Worm (Caenorhabditis elegans) whole organism, dauer: ENCODE results near the gene fbxb-50.
"Not testable (repeated sequence)": the region's sequence is repeated elsewhere in the genome, so short reads cannot be mapped to it uniquely, and the experiment has no call there.

ENCODE experiments used
- unc-62 ChIP-seq: sonication (generic microtip); optimal IDR thresholded peaks from 2 replicates; lab custom pipeline; 2017; ENCODE audit warnings: missing biosample characterization, missing genetic modification reagents, missing genetic modification characterization

Gene fbxb-50

DNA sequence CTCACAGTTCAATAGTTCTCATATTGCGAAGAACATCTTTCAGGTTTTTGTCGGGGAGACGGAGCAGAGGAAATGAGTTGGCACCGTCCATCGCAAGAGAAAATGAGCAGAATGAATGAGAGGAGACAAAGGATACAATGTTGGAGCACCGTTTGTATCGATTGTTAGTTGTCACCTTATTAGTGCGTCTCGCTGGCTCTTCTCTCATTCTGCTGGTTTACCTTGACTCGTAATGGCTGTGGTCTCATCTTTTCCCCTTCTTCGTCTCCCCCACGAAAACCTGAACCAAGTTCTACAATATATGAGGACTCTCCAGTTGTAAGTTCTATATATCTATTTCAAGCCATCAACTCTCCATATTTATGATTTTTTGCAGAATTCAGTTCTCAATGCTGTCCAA lies at the start of gene fbxb-50, which contains the start of gene fbxb-54:
TSS of gene fbxb-50 (plus strand) at position 227 of the 400 bp plus-strand sequence.
TSS of gene fbxb-54 (minus strand) at position 101 of the 400 bp plus-strand sequence.
- not testable (repeated sequence) for TF ChIP-seq unc-62 (GFP tag; lab: Kevin White, UChicago)

DNA sequence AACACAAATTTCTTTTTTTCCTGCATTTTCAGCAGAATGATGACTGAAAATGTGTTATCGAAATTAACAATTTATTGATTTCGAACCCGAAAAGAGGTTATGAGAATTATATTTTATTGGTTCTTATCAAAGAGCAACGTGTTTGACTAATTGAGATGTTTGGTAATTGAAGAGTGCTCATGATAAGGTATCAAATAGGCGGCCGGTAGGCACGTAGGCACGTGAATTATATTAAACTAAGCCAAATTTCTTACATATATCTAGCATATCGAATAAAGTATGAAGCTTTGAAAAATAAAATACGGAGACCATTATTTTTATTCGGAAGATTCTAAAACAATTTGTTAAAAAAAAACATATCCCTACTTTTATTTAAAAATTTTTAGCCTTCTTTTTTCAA lies 38.9 kb upstream of the fbxb-50 start, which contains the start of gene math-45:
TSS of gene math-45 (minus strand) at position 101 of the 400 bp plus-strand sequence.
- TF ChIP-seq unc-62 (GFP tag; lab: Kevin White, UChicago): no peak

DNA sequence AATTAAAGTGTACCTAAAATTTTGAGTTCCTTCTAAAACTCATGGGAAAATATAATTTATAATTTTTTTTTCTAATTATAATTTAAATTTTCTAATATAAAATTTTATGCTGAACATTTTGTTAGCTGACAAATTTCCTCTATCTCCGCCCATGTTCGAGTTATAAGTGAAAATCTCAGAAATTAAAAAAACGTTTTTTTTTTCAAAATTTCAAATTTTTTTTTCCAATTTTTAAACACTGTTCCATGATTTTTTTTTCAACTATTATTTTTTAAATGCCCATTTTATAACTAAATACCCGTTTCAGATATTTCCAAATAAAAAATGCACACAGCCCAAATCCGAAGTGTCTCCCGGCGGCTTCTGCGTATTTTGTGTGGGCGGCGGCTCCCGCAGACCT lies 37.3 kb upstream of the fbxb-50 start, which contains the start of gene Y51H7BR.8:
TSS of gene Y51H7BR.8 (plus strand) at position 301 of the 400 bp plus-strand sequence.
- no peak for TF ChIP-seq unc-62 (GFP tag; lab: Kevin White, UChicago)

DNA sequence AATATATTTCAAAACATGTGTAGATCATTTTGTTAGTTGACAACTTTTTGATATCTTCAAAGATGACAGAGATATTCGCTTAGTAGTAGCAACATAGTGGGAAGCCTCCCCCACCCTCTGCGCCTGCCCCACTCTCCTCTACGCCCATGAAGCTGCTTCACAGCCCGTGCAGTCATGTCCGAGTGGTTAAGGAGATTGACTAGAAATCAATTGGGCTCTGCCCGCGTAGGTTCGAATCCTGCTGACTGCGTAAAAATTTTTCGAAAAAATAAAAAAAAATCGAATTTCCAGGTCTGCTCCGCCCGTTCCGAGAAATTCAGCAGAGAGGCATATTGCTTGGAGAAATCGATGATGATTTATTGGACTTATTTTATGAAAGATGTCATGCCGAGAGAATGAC lies 36.4 kb upstream of the fbxb-50 start:
- no peak for TF ChIP-seq unc-62 (GFP tag; lab: Kevin White, UChicago)

DNA sequence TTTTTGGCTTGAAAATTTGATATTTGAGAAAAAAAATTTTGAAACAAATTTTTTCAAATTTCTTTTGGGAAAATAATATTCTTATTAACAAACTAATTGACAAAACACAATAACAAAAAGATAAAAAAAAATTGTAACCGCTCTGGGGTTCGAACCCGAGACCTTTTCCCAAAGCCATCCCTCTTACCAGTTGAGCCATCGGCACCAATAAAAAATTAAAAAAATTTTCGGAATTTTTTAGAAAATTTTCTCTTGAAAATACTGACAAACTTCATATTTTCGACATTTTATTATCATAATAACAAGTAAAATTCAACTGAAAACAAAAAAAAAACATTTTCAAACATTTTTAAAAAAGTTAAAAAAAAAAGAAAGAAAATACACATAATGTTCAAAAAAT lies 34.3 kb upstream of the fbxb-50 start:
- no peak for TF ChIP-seq unc-62 (GFP tag; lab: Kevin White, UChicago)

DNA sequence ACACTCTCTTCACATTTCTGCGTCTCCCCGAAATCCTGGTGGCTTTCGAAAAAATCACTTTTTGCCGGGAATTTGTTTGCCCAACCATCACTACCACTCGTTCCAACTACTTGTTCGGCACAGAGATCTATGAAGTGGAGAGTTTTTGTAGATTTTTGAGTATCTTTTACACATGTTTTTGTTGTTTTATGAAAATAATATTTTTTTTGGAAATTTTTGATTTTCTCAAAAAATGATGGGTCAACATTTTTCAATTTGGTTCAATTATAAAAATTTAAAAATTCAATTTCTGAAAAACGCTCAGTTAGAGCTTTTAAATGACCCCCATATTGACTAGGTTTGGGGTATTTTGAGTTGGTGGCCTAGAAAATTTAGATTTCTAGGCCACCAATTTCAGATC lies 30.7 kb upstream of the fbxb-50 start, which contains the start of gene Y51H7BR.7:
TSS of gene Y51H7BR.7 (minus strand) at position 101 of the 400 bp plus-strand sequence.
- TF ChIP-seq unc-62 (GFP tag; lab: Kevin White, UChicago): no peak

DNA sequence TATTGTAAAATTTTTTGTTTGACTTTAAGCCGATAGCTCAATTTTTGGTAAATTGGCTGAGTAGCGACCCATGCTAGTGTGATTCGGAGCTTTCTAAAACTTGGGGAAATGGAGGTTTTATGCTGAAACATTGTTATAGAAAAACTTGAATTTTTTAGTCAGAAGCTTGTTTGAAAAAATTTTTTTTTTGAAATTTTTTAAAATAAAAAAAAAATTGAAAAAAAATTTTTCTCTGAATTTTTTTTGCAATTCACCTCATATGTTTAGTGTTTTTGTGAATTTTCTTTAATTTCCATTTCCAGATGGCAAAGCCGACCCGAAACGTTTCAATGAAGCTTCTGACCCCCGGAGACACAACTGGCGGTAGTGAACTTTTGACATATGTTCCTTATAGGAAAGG lies 27.2 kb upstream of the fbxb-50 start, which contains the start of gene Y51H7BR.4:
TSS of gene Y51H7BR.4 (plus strand) at position 301 of the 400 bp plus-strand sequence.
- no peak for TF ChIP-seq unc-62 (GFP tag; lab: Kevin White, UChicago)

DNA sequence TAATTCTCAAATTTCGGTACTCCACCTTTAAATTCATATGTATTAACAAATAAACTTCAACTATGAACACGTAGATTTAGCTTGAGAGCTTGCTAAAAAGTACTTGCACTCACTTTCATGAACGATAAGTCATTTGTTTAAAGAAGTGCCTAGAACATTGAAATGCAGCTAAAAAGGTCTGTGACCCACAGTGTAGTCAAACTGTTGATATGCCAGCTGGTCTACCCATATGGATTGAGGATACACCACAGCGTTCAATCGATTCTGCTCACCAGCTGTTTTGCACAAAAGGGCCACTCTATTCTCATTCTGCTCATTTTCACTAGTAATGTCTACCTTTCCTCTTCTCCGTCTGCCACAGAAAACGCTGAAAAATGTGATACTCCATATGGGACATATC lies 20.3 kb upstream of the fbxb-50 start, which contains the start of gene fbxb-43:
TSS of gene fbxb-43 (plus strand) at position 301 of the 400 bp plus-strand sequence.
- no peak for TF ChIP-seq unc-62 (GFP tag; lab: Kevin White, UChicago)

DNA sequence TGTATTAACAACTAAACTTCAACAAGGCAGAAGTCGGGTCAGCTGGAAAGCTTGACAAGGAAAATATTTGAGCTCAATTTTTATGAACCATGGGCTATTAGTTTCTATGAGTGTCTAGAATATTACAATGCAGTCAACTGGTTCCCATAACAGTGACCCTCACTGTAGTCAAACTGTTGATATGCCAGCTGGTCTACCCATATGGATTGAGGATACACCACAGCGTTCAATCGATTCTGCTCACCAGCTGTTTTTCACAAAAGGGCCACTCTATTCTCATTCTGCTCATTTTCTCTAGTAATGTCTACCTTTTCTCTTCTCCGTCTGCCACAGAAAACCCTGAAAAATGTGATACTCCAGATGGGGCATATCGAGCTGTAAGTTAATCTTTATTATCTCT lies 18.9 kb upstream of the fbxb-50 start, which contains the start of gene fbxb-42:
TSS of gene fbxb-42 (plus strand) at position 301 of the 400 bp plus-strand sequence.
- no peak for TF ChIP-seq unc-62 (GFP tag; lab: Kevin White, UChicago)

DNA sequence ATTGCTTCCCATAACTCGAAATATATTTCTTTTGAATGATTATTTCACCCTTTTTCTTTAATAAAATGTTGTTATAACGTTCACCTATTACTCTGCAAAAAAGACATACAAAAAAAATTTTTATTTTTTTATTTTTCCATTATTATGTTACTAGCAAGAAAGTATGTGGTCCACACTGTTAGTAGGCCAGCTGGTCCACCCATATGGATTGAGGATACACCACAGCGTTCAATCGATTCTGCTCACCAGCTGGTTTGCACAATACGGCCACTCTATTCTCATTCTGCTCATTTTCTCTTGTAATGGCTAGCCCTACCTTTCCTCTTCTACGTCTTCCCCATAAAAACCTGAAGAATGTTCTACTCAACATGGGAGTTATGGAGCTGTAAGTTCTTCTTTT lies 17.7 kb upstream of the fbxb-50 start, which contains the start of gene fbxb-44:
TSS of gene fbxb-44 (plus strand) at position 301 of the 400 bp plus-strand sequence.
- no peak for TF ChIP-seq unc-62 (GFP tag; lab: Kevin White, UChicago)

DNA sequence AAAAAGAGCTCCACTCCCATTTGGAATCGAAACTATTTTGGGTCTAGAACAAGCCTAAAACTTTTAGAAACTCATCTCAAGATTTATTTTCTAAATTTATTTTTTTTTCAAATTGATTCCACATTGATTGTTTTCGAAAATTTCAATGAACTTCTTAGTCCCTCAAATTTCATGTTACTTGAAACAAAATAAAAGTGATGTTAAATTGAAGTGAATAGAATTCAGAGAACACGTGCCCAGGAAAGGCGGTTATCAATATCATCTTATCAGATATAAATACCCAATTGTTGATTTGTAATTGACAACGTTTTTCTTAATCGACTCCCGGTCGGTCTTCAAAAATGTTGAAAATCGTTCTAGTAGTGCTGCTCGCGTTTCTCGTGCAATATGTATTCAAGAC lies 15.6 kb upstream of the fbxb-50 start, which contains the start of gene poml-4:
TSS of gene poml-4 (plus strand) at position 301 of the 400 bp plus-strand sequence.
- TF ChIP-seq unc-62 (GFP tag; lab: Kevin White, UChicago): not testable (repeated sequence)

DNA sequence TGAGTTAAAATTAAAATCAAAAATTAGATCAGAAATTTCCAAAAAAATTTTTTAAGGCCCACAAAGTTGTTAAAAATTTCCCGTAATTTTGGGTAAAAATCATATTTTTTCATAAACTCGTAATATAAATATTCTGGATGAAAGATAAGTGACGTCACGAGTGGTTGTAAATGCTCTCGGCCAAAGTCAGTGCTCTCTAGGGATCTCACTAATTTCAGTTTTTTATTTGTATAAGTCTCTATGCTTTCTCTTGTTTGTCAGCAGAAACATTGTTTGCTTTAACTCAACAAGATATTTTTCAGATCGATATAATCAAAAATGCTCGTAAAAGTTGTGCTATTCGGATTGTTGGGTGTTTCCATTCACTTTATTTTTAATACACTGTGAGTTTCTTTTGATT lies 13.1 kb upstream of the fbxb-50 start, which contains the start of gene K05F6.4:
TSS of gene K05F6.4 (plus strand) at position 301 of the 400 bp plus-strand sequence.
- not testable (repeated sequence) for TF ChIP-seq unc-62 (GFP tag; lab: Kevin White, UChicago)

DNA sequence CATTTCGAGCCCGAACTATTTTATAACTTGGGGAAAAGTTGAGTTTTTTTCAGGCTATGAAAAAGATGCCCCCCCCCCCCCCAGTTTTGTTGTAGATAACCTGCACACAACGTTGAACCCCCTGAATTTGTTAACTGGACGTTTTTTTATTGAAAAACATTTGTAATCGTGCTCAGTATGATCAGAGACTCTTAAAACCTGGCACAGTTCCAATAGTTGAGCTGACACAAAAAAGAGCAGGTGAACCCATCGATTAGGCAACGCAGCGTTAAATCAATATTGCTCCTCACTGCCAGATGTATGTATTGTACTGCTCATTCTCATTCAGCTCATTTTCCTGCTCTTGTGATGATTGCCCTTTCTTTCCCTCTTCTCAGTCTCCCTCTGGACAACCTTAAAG lies 10.6 kb upstream of the fbxb-50 start, which contains the start of gene K05F6.12:
TSS of gene K05F6.12 (plus strand) at position 301 of the 400 bp plus-strand sequence.
- TF ChIP-seq unc-62 (GFP tag; lab: Kevin White, UChicago): no peak

DNA sequence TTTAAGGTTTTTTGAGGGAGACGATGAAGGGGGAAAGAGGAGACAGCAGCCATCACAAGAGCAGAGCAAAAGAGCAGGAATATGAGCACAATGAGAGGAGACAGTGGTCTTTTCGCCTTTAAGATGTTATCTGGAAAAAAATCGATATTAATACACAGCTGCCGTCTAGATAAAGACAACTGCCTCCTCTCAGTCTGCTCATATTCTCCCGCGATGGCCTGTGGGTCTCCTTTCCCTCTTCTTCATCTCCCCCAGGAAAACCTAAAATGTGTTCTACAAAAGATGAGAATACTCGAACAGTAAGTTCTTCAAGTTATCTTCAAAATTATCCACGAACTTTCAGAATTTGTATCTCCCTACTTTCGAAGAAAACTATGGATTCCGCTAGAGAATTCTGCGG lies 5.7 kb upstream of the fbxb-50 start, which contains the start of the genes fbxb-52 and fbxb-51:
TSS of gene fbxb-52 (minus strand) at position 101 of the 400 bp plus-strand sequence.
TSS of gene fbxb-51 (plus strand) at position 212 of the 400 bp plus-strand sequence.
- TF ChIP-seq unc-62 (GFP tag; lab: Kevin White, UChicago): no peak

DNA sequence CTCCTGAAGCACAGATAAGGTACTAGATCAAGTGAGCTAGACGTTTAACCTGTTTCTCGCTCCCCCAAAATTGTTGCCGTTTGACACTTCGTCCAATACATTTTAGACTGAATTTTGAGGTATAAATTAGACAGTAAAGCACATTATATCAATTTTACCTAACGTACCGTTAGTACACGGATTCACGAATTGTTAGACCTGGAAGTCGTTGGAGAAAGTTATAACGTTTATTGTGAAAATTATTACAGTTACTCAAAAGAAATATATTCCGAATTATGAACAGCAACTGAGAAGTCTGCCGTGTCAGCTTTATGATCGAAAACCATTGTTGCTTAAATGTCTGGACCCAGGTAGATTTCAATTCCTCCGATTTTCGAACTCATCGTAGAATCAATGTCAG lies 4.6 kb downstream of the fbxb-50 start:
- no peak for TF ChIP-seq unc-62 (GFP tag; lab: Kevin White, UChicago)

DNA sequence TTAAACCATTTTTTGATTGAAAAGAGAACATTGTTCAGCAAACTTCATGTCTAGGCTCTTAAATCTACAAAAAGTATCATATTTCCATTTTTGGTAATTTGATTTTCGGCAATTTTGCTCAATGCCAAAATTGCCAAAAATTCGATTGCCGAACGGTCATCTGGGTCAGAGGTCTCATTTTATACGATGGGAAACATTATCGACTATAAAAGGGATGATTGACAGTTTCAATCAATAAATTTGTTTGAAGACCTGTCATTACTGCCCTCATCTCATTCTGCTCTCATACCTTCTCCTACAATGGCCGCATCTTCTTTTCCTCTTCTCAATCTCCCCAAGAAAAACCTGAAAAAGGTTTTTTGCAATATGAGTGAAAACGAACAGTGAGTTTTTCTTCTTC lies 5.6 kb downstream of the fbxb-50 start, which contains the start of gene K05F6.14:
TSS of gene K05F6.14 (plus strand) at position 301 of the 400 bp plus-strand sequence.
- no peak for TF ChIP-seq unc-62 (GFP tag; lab: Kevin White, UChicago)
